Worm (Caenorhabditis elegans): ENCODE data around the gene del-6.
A peak's percentile ranks its signal among the peaks of the same experiment; 100 is the strongest.

del-6 gene

ce11 chrV:10532725-10533124 is 40.0 kb upstream of the del-6 start, which contains the start of gene txt-10:
Gene txt-10, minus strand, starts transcription at chrV:10532825.
- TF ChIP-seq ceh-30 (tag; optimal IDR thresholded peaks at IDR 0.05), result no peak
- TF ChIP-seq nhr-232 (tag; optimal IDR thresholded peaks at IDR 0.05), result no peak

DNA sequence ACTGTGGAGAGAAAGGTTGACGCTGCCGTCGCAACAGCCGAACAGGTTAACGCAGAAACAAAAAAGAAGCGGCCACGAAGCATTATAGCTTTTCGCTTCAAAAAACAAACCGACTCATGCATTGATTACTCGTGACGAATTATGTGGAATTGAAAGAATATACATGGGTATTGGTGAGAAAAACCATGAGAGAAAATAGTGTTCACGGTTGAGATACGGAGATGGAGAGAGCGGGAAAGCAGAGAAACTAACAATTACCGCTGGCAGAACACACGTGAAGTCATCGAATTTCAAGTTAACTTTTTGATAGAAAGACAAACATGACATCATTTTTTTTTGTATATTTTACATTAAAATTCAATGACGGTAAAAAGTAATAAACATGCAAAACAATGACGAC is 37.4 kb upstream of the del-6 start:
- no peak for TF ChIP-seq ama-1 (optimal IDR thresholded peaks at IDR 0.05)
- no peak for TF ChIP-seq pag-3 (tag; optimal IDR thresholded peaks at IDR 0.05; ENCODE audit: borderline replicate concordance)
- TF ChIP-seq che-1 (tag; optimal IDR thresholded peaks at IDR 0.05), result no peak
- no peak for TF ChIP-seq lin-11 (tag; optimal IDR thresholded peaks at IDR 0.05)
- TF ChIP-seq eyg-1 (tag; optimal IDR thresholded peaks at IDR 0.05), result no peak
- TF ChIP-seq tbx-2 (tag; optimal IDR thresholded peaks at IDR 0.05), result no peak
- no peak for TF ChIP-seq pha-2 (tag; optimal IDR thresholded peaks at IDR 0.05)
- TF ChIP-seq C08G9.2 (tag; optimal IDR thresholded peaks at IDR 0.05), result no peak
- TF ChIP-seq pros-1 (tag; optimal IDR thresholded peaks at IDR 0.05), result no peak
- no peak for TF ChIP-seq pat-9 (tag; optimal IDR thresholded peaks at IDR 0.05)
- TF ChIP-seq ceh-9 (tag; optimal IDR thresholded peaks at IDR 0.05), result no peak
- no peak for TF ChIP-seq K09A11.1 (tag; optimal IDR thresholded peaks at IDR 0.05; ENCODE audit: insufficient read depth)
- no peak for TF ChIP-seq ceh-24 (tag; optimal IDR thresholded peaks at IDR 0.05)
- TF ChIP-seq hlh-6 (tag; optimal IDR thresholded peaks at IDR 0.05), result no peak
- TF ChIP-seq elt-2 (tag; optimal IDR thresholded peaks at IDR 0.05), result no peak
- no peak for TF ChIP-seq dve-1 (tag; optimal IDR thresholded peaks at IDR 0.05)
- TF ChIP-seq syd-9 (tag; optimal IDR thresholded peaks at IDR 0.05), result no peak

DNA sequence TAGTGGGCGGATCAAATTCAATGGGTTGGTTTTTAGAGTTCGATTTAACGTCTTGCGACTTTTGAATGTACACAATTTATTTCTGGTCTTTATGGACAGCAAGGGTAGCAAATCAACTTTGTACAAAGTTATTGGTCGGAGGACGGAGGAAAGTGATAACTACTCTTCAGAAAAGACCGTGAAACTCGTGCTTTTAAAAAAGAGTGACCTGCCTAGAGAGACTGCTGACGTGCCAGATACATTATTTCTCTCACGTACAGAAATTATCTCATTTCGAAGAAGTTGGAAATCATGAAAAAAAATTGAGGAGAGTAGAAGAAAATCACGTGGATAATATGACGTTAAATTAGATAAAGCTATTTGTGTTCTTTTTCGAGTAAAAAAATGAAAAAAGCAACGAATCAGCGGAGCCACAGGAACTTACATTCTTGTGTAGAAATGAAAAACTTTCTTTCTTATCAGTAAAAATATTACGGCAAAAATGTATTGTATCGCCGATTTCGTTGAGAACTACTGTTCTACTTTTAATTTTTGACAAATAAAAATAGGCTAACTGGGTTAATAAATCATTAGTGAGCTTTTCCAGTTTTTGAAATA is 36.5 kb upstream of the del-6 start, which contains the start of gene ppm-1.A:
TSS of gene ppm-1.A (minus strand) at position 294 of the 597 bp plus-strand sequence.
- TF ChIP-seq K09A11.1 (tag; optimal IDR thresholded peaks at IDR 0.05; ENCODE audit: insufficient read depth) (no peak), unc-42 (tag; optimal IDR thresholded peaks at IDR 0.05) (no peak), fkh-6 (tag; optimal IDR thresholded peaks at IDR 0.05) (no peak), C38D4.7 (GFP tag; optimal IDR thresholded peaks at IDR 0.05) (no peak), npax-4 (tag; optimal IDR thresholded peaks at IDR 0.05) (no peak), che-1 (tag; optimal IDR thresholded peaks at IDR 0.05) (no peak)

ce11 chrV:10536808-10537207 is 35.9 kb upstream of the del-6 start:
- TF ChIP-seq ttx-3 (tag; optimal IDR thresholded peaks at IDR 0.05) (no peak), gmeb-2 (tag; optimal IDR thresholded peaks at IDR 0.05) (no peak), F13H6.1 (tag; optimal IDR thresholded peaks at IDR 0.05) (no peak), nfya-1 (tag; optimal IDR thresholded peaks at IDR 0.05) (peak; percentile 80), tbx-2 (tag; optimal IDR thresholded peaks at IDR 0.05) (peak; percentile 67), ceh-48 (tag; optimal IDR thresholded peaks at IDR 0.05) (peak; percentile 50), ceh-34 (tag; optimal IDR thresholded peaks at IDR 0.05) (peak; percentile 34), dve-1 (tag; optimal IDR thresholded peaks at IDR 0.05) (peak; percentile 35), ceh-18 (tag; optimal IDR thresholded peaks at IDR 0.05) (peak; percentile 65), npax-4 (tag; optimal IDR thresholded peaks at IDR 0.05) (no peak), ceh-19 (GFP tag; optimal IDR thresholded peaks at IDR 0.05) (no peak), ref-2 (tag; optimal IDR thresholded peaks at IDR 0.05) (peak; percentile 66), ceh-6 (GFP tag; optimal IDR thresholded peaks at IDR 0.05) (no peak), pros-1 (tag; optimal IDR thresholded peaks at IDR 0.05) (peak; percentile 32), sdc-2 (tag; optimal IDR thresholded peaks at IDR 0.05) (peak; percentile 1), unc-42 (tag; optimal IDR thresholded peaks at IDR 0.05) (peak; percentile 91), ets-4 (tag; optimal IDR thresholded peaks at IDR 0.05) (no peak), rnt-1 (tag; optimal IDR thresholded peaks at IDR 0.05) (peak; percentile 63), ceh-24 (tag; optimal IDR thresholded peaks at IDR 0.05) (no peak), ceh-30 (tag; optimal IDR thresholded peaks at IDR 0.05) (peak; percentile 48), fkh-10 (GFP tag; optimal IDR thresholded peaks at IDR 0.05) (no peak), C08G9.2 (tag; optimal IDR thresholded peaks at IDR 0.05) (no peak), unc-55 (GFP tag; optimal IDR thresholded peaks at IDR 0.05) (peak; percentile 29), elt-2 (tag; optimal IDR thresholded peaks at IDR 0.05) (peak; percentile 37), hlh-30 (tag; optimal IDR thresholded peaks at IDR 0.05; ENCODE audit: insufficient read depth) (peak; percentile 8), ceh-31 (tag; optimal IDR thresholded peaks at IDR 0.05) (peak; percentile 77), elt-4 (tag; optimal IDR thresholded peaks at IDR 0.05) (no peak)

All from whole organism, late embryonic.